Fruit fly (Drosophila melanogaster) whole organism, adult: ENCODE data around the gene wac.

Experiments
- CG11617 ChIP-seq: fragments of 200-800 bp; sonication (Bioruptor generic); optimal IDR thresholded peaks from 2 replicates; lab custom pipeline; 2017; ENCODE audit warnings: mild to moderate bottlenecking, missing biosample characterization, missing genetic modification reagents, missing genetic modification characterization
- CG12768 ChIP-seq: fragments of 200-800 bp; sonication (Bioruptor generic); optimal IDR thresholded peaks from 2 replicates; lab custom pipeline; 2017; ENCODE audit warnings: missing biosample characterization, missing genetic modification characterization, mild to moderate bottlenecking, moderate library complexity, missing genetic modification reagents
- CG14711 ChIP-seq: fragments of 200-800 bp; sonication (Bioruptor generic); optimal IDR thresholded peaks from 2 replicates; lab custom pipeline; 2018; ENCODE audit warnings: missing biosample characterization, mild to moderate bottlenecking, missing genetic modification characterization, moderate library complexity
- CG1620 ChIP-seq: fragments of 200-800 bp; sonication (Bioruptor generic); optimal IDR thresholded peaks from 2 replicates; lab custom pipeline; 2016; ENCODE audit warnings: missing biosample characterization, missing genetic modification characterization
- CG33017 ChIP-seq: fragments of 200-800 bp; sonication (Bioruptor generic); optimal IDR thresholded peaks from 2 replicates; lab custom pipeline; 2018; ENCODE audit warnings: missing biosample characterization, mild to moderate bottlenecking, missing genetic modification characterization, moderate library complexity
- CG5204 ChIP-seq: fragments of 200-800 bp; sonication (Bioruptor generic); optimal IDR thresholded peaks from 2 replicates; lab custom pipeline; 2016; ENCODE audit warnings: missing biosample characterization, missing genetic modification characterization
- CG7045 ChIP-seq: fragments of 200-800 bp; sonication (Bioruptor generic); optimal IDR thresholded peaks from 2 replicates; lab custom pipeline; 2017; ENCODE audit warnings: missing biosample characterization, mild to moderate bottlenecking, missing genetic modification characterization
- CG7101 ChIP-seq: fragments of 200-800 bp; sonication (Bioruptor generic); optimal IDR thresholded peaks from 2 replicates; lab custom pipeline; 2018; ENCODE audit warnings: missing biosample characterization, mild to moderate bottlenecking, missing genetic modification characterization, moderate library complexity
- Clk ChIP-seq: fragments of 200-800 bp; sonication (Bioruptor generic); optimal IDR thresholded peaks from 2 replicates; lab custom pipeline; 2017; ENCODE audit warnings: missing biosample characterization, missing genetic modification characterization
- Crg-1 ChIP-seq: fragments of 200-800 bp; sonication (Bioruptor generic); optimal IDR thresholded peaks from 2 replicates; lab custom pipeline; 2016; ENCODE audit warnings: missing biosample characterization, missing genetic modification characterization
- Hr96 ChIP-seq: fragments of 200-800 bp; sonication (Bioruptor generic); optimal IDR thresholded peaks from 2 replicates; lab custom pipeline; 2016; ENCODE audit warnings: missing biosample characterization, missing genetic modification characterization
- Mnt ChIP-seq: fragments of 200-800 bp; sonication (Bioruptor generic); optimal IDR thresholded peaks from 2 replicates; lab custom pipeline; 2016; ENCODE audit warnings: missing biosample characterization, mild to moderate bottlenecking, missing genetic modification characterization
- bab1 ChIP-seq: fragments of 200-800 bp; sonication (Bioruptor generic); optimal IDR thresholded peaks from 3 replicates; lab custom pipeline; 2019; ENCODE audit warnings: missing biosample characterization, mild to moderate bottlenecking, missing genetic modification characterization, moderate library complexity
- cic ChIP-seq: fragments of 200-800 bp; sonication (Bioruptor generic); optimal IDR thresholded peaks from 2 replicates; lab custom pipeline; 2017; ENCODE audit warnings: missing biosample characterization, mild to moderate bottlenecking, missing genetic modification characterization, moderate library complexity
- cnc ChIP-seq, 2 experiments: fragments of >200 bp; optimal IDR thresholded peaks; 2 replicates each; lab custom pipeline; 2017
- kay ChIP-seq: fragments of 200-800 bp; sonication (Bioruptor generic); peaks from one replicate; lab custom pipeline; 2016; ENCODE audit warnings: missing biosample characterization, missing genetic modification characterization, borderline replicate concordance
- ovo ChIP-seq: fragments of 200-800 bp; sonication (Bioruptor generic); optimal IDR thresholded peaks from 2 replicates; lab custom pipeline; 2016; ENCODE audit warnings: missing biosample characterization, missing genetic modification characterization
- pad ChIP-seq: fragments of 200-800 bp; sonication (Bioruptor generic); optimal IDR thresholded peaks from 3 replicates; lab custom pipeline; 2017; ENCODE audit warnings: missing biosample characterization, missing genetic modification characterization, mild to moderate bottlenecking, moderate library complexity, missing genetic modification reagents
- tj ChIP-seq: fragments of 200-800 bp; sonication (Bioruptor generic); optimal IDR thresholded peaks from 3 replicates; lab custom pipeline; 2017; ENCODE audit warnings: missing biosample characterization, mild to moderate bottlenecking, missing genetic modification characterization, moderate library complexity
- toe ChIP-seq: fragments of 200-800 bp; sonication (Bioruptor generic); optimal IDR thresholded peaks from 2 replicates; lab custom pipeline; 2016; ENCODE audit warnings: missing biosample characterization, missing genetic modification characterization

The wac gene

DNA sequence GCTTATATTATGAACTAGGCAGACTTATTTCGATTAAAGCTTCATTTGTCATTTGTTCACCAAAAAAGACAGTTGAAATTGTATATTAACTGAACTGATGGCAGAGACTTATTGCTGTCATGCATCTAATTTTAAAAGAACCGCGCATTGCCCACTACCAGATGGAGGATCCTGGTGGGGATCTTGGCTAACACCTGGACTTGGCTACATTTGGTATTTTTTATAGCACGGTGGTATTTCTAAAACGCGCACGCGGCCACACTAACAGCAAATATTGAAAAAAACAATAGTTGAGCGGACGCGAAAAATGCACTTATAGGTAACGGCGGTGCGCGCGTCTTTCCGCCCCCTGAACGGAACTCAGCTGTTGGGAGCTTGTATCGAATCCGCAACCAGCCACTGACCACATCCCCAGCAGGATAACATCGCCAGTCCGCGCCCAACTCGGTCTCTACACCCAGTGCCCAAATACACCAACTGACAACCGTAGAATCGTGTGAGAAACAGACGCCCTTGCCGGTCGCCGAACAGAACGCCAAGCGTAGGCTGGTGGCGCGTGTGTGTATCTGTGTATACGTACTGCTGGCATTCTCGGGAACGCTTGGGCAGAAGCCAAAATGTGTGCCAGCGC is 34.3 kb downstream of the wac start:
- TF ChIP-seq ovo (GFP tag; lab: Kevin White, UChicago) (no peak), CG5204 (GFP tag; lab: Kevin White, UChicago) (no peak), toe (GFP tag; lab: Kevin White, UChicago) (no peak), cnc (optimal IDR thresholded peaks at IDR 0.05; lab: Kevin White, UChicago) (no peak), kay (GFP tag; lab: Kevin White, UChicago) (no peak), CG1620 (GFP tag; lab: Kevin White, UChicago) (peak; percentile 14), Mnt (GFP tag; lab: Kevin White, UChicago) (peak; percentile 33), pad (peak; percentile 44), cic (peak; percentile 8), CG7101 (peak; percentile 8), CG12768 (GFP tag; lab: Kevin White, UChicago) (peak; percentile 25), CG11617 (GFP tag; lab: Kevin White, UChicago) (peak; percentile 28), Crg-1 (GFP tag; lab: Kevin White, UChicago) (no peak), bab1 (peak; percentile 39)

DNA sequence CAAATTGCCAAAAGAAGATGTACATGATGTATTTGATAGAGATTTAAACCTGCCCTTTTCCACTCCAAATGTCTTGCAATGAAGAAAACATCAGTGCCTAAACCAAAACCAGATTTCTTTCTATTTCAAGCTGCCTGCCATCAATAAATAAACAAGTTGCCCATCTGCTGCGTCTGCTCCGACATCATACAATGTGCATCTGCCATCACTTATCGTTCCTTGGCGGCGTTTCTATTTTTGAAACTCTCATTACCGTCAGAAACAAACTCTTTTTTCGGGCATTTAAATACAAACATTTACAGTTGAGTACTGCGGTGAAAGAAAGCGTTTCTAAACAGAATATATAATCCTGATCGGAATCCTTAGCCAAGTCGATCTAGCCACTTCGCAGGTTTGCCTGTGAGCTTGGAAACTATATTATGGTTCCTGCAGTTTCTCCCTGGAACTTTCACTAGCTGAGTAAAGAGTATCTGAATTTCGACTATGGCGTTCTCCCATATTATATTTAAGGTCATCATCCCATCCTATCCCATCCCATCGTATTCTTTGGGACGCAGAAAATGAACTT is 36.9 kb downstream of the wac start:
- no peak for TF ChIP-seq CG7101
- no peak for TF ChIP-seq toe (GFP tag; lab: Kevin White, UChicago)
- no peak for TF ChIP-seq cnc (optimal IDR thresholded peaks at IDR 0.05; lab: Kevin White, UChicago)
- TF ChIP-seq CG12768 (GFP tag; lab: Kevin White, UChicago) = no peak
- no peak for TF ChIP-seq Mnt (GFP tag; lab: Kevin White, UChicago)
- no peak for TF ChIP-seq CG33017 (tag; lab: Kevin White, UChicago)
- TF ChIP-seq CG1620 (GFP tag; lab: Kevin White, UChicago) = no peak
- no peak for TF ChIP-seq ovo (GFP tag; lab: Kevin White, UChicago)
- no peak for TF ChIP-seq Hr96
- no peak for TF ChIP-seq CG11617 (GFP tag; lab: Kevin White, UChicago)
- TF ChIP-seq pad = no peak
- TF ChIP-seq bab1 = no peak
- no peak for TF ChIP-seq CG7045 (GFP tag; lab: Kevin White, UChicago)
- TF ChIP-seq Clk (GFP tag; lab: Kevin White, UChicago) = no peak

- TF ChIP-seq Mnt (GFP tag; lab: Kevin White, UChicago) = no peak
- TF ChIP-seq kay (GFP tag; lab: Kevin White, UChicago) = peak; percentile 24
Observed at dm6 chr3L:297240-297639, 39.3 kb downstream of the wac start.

dm6 chr3L:298459-298858 is 40.5 kb downstream of the wac start:
- TF ChIP-seq CG11617 (GFP tag; lab: Kevin White, UChicago) = no peak
- no peak for TF ChIP-seq CG1620 (GFP tag; lab: Kevin White, UChicago)
- no peak for TF ChIP-seq CG7045 (GFP tag; lab: Kevin White, UChicago)
- no peak for TF ChIP-seq CG33017 (tag; lab: Kevin White, UChicago)
- TF ChIP-seq cnc (optimal IDR thresholded peaks at IDR 0.05; lab: Kevin White, UChicago) = no peak
- TF ChIP-seq CG14711 (tag; lab: Kevin White, UChicago) = no peak
- no peak for TF ChIP-seq CG12768 (GFP tag; lab: Kevin White, UChicago)
- TF ChIP-seq cic = no peak
- TF ChIP-seq ovo (GFP tag; lab: Kevin White, UChicago) = no peak
- no peak for TF ChIP-seq toe (GFP tag; lab: Kevin White, UChicago)

DNA sequence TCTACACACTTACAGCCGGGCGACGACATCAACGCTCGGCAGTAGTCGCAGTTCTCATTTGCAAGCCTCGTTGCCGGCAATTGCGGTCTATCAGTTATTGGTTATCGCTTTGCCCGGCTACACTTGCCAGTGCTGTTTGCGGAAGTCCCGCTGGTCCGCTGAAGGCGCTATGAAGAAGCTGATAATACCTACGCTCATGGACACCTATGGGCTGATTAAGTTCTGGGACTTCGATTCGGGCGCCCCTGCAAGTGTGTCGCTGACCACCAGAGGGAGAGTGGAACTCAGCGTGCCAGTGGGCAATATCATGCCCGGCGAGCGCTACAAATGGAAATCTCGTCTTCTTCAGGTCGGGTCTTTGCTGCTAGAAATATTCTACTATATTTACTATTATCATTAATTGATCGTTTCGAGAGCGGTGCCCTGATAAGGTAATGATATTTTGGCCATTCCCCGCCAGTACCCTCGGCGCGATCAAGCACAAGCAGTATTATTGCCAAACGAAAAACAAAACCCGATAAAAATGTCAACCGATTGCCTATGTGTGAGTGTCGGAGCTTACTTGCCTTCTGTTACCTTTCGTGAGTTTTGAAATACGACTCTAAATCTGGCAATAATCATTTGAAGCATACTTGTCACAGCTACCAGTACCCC is 42.1 kb downstream of the wac start:
- TF ChIP-seq tj (no peak), CG7101 (no peak), Clk (GFP tag; lab: Kevin White, UChicago) (no peak), cic (peak; percentile 38), CG12768 (GFP tag; lab: Kevin White, UChicago) (no peak), pad (no peak), Mnt (GFP tag; lab: Kevin White, UChicago) (no peak), kay (GFP tag; lab: Kevin White, UChicago) (no peak), CG11617 (GFP tag; lab: Kevin White, UChicago) (no peak)
